Fruit fly (Drosophila melanogaster) whole organism, embryonic: Measurements from ENCODE around the gene CG8419.

Experiments
- B-H1 ChIP-seq: fragments of 200-800 bp; sonication (Bioruptor generic); IDR thresholded peaks from 3 replicates; pipeline ENCODE4 v1.3.6; 2022; ENCODE audit warnings: missing biosample characterization, missing genetic modification characterization
- Bteb2 ChIP-seq: fragments of 200-800 bp; sonication (Bioruptor generic); optimal IDR thresholded peaks from 2 replicates; lab custom pipeline; 2016; ENCODE audit warnings: missing biosample characterization, missing genetic modification characterization
- CG11247 ChIP-seq: fragments of 200-800 bp; sonication (Bioruptor generic); IDR thresholded peaks from 2 replicates; pipeline ENCODE4 v1.3.6; 2022; ENCODE audit warnings: missing biosample characterization, missing genetic modification characterization
- CG11695 ChIP-seq: fragments of 200-800 bp; sonication (Bioruptor generic); IDR thresholded peaks from 3 replicates; pipeline ENCODE4 v1.3.6; 2022; ENCODE audit warnings: missing biosample characterization, missing genetic modification characterization
- CG12236 ChIP-seq: fragments of 200-800 bp; sonication (Bioruptor generic); optimal IDR thresholded peaks from 2 replicates; lab custom pipeline; 2016; ENCODE audit warnings: missing biosample characterization, missing genetic modification characterization
- CG13287 ChIP-seq: fragments of 200-800 bp; sonication (Bioruptor generic); IDR thresholded peaks from 2 replicates; pipeline ENCODE4 v1.3.6; 2022; ENCODE audit warnings: missing biosample characterization, missing genetic modification characterization; ENCODE audit not compliant: partially characterized antibody
- CG13775 ChIP-seq: fragments of 200-800 bp; sonication (Bioruptor generic); optimal IDR thresholded peaks from 3 replicates; lab custom pipeline; 2017; ENCODE audit warnings: missing biosample characterization, mild to moderate bottlenecking, missing genetic modification characterization
- CG14441 ChIP-seq: fragments of 200-800 bp; sonication (Bioruptor generic); IDR thresholded peaks from 2 replicates; pipeline ENCODE4 v1.3.6; 2022; ENCODE audit warnings: missing biosample characterization, missing genetic modification characterization
- CG14667 ChIP-seq: fragments of 200-800 bp; sonication (Bioruptor generic); IDR thresholded peaks from 2 replicates; pipeline ENCODE4 v1.3.6; 2022; ENCODE audit warnings: missing biosample characterization, missing genetic modification characterization
- CG17186 ChIP-seq: fragments of 200-800 bp; sonication (Bioruptor generic); optimal IDR thresholded peaks from 3 replicates; lab custom pipeline; 2017; ENCODE audit warnings: missing biosample characterization, missing genetic modification reagents, missing genetic modification characterization
- CG2678 ChIP-seq: fragments of 200-800 bp; sonication (Bioruptor generic); optimal IDR thresholded peaks from 3 replicates; lab custom pipeline; 2019; ENCODE audit warnings: missing biosample characterization, mild to moderate bottlenecking, missing genetic modification characterization, moderate library complexity
- CG32767 ChIP-seq: fragments of 200-800 bp; sonication (Bioruptor generic); IDR thresholded peaks from 2 replicates; pipeline ENCODE4 v1.3.6; 2022; ENCODE audit warnings: missing biosample characterization, missing genetic modification characterization
- CG33557 ChIP-seq: fragments of 200-800 bp; sonication (Bioruptor generic); optimal IDR thresholded peaks from 2 replicates; lab custom pipeline; 2019; ENCODE audit warnings: missing biosample characterization, mild to moderate bottlenecking, missing genetic modification characterization, moderate library complexity
- CG4404 ChIP-seq: fragments of 200-800 bp; sonication (Bioruptor generic); IDR thresholded peaks from 2 replicates; pipeline ENCODE4 v1.3.6; 2022; ENCODE audit warnings: missing biosample characterization, missing genetic modification characterization
- CG4854 ChIP-seq: fragments of 200-800 bp; sonication (Bioruptor generic); optimal IDR thresholded peaks from 2 replicates; lab custom pipeline; 2016; ENCODE audit warnings: missing biosample characterization, missing genetic modification characterization, inconsistent platforms
- CG5180 ChIP-seq: fragments of 200-800 bp; sonication (Bioruptor generic); optimal IDR thresholded peaks from 3 replicates; lab custom pipeline; 2017; ENCODE audit warnings: missing biosample characterization, missing genetic modification characterization, mild to moderate bottlenecking, moderate library complexity, missing genetic modification reagents
- CG6689 ChIP-seq: fragments of 200-800 bp; sonication (Bioruptor generic); IDR thresholded peaks from 2 replicates; pipeline ENCODE4 v1.3.6; 2022; ENCODE audit warnings: missing biosample characterization, missing genetic modification characterization
- CG6854 ChIP-seq: fragments of 200-800 bp; sonication (Bioruptor generic); optimal IDR thresholded peaks from 3 replicates; lab custom pipeline; 2017; ENCODE audit warnings: missing biosample characterization, mild to moderate bottlenecking, missing genetic modification characterization
- CG8478 ChIP-seq: fragments of >200 bp; optimal IDR thresholded peaks from 2 replicates; lab custom pipeline; 2018
- CG9817 ChIP-seq: fragments of 200-800 bp; sonication (Bioruptor generic); optimal IDR thresholded peaks from 2 replicates; lab custom pipeline; 2018; ENCODE audit warnings: missing biosample characterization, mild to moderate bottlenecking, missing genetic modification characterization, moderate library complexity
- E2f2 ChIP-seq: fragments of 200-800 bp; sonication (Bioruptor generic); IDR thresholded peaks from 2 replicates; pipeline ENCODE4 v1.3.6; 2022; ENCODE audit warnings: missing biosample characterization, missing genetic modification characterization
- HLH54F ChIP-seq: fragments of 200-800 bp; sonication (Bioruptor generic); optimal IDR thresholded peaks from 3 replicates; lab custom pipeline; 2016; ENCODE audit warnings: missing biosample characterization, missing genetic modification characterization
- Hmr ChIP-seq: fragments of 200-800 bp; sonication (Bioruptor generic); optimal IDR thresholded peaks from 3 replicates; lab custom pipeline; 2017; ENCODE audit warnings: mild to moderate bottlenecking, missing biosample characterization, missing genetic modification reagents, missing genetic modification characterization
- Meics ChIP-seq: fragments of 200-800 bp; sonication (Bioruptor generic); optimal IDR thresholded peaks from 2 replicates; lab custom pipeline; 2017; ENCODE audit warnings: missing biosample characterization, mild to moderate bottlenecking, missing genetic modification characterization
- Mes4 ChIP-seq: fragments of 200-800 bp; sonication (Bioruptor generic); optimal IDR thresholded peaks from 2 replicates; lab custom pipeline; 2016; ENCODE audit warnings: missing biosample characterization, missing genetic modification characterization
- NC2α ChIP-seq: fragments of 200-800 bp; sonication (Bioruptor generic); optimal IDR thresholded peaks from 2 replicates; lab custom pipeline; 2016; ENCODE audit warnings: missing biosample characterization, missing genetic modification characterization
- Neu2 ChIP-seq: fragments of 200-800 bp; sonication (Bioruptor generic); optimal IDR thresholded peaks from 3 replicates; lab custom pipeline; 2016; ENCODE audit warnings: missing biosample characterization, missing genetic modification characterization, borderline replicate concordance
- Poxn ChIP-seq: fragments of 200-800 bp; sonication (Bioruptor generic); IDR thresholded peaks from 2 replicates; pipeline ENCODE4 v1.3.6; 2022; ENCODE audit warnings: missing biosample characterization, missing genetic modification characterization
- Taf1 ChIP-seq: fragments of 200-800 bp; sonication (Bioruptor generic); IDR thresholded peaks from 2 replicates; pipeline ENCODE4 v1.3.6; 2022; ENCODE audit warnings: missing biosample characterization, missing genetic modification characterization
- Vsx1 ChIP-seq: fragments of 200-800 bp; sonication (Bioruptor generic); optimal IDR thresholded peaks from 2 replicates; lab custom pipeline; 2017; ENCODE audit warnings: missing biosample characterization, mild to moderate bottlenecking, missing genetic modification characterization, missing genetic modification reagents
- ap ChIP-seq: fragments of 200-800 bp; sonication (Bioruptor generic); IDR thresholded peaks from 2 replicates; pipeline ENCODE4 v1.3.6; 2022; ENCODE audit warnings: missing biosample characterization, missing genetic modification characterization
- ewg ChIP-seq: fragments of 200-800 bp; sonication (Bioruptor generic); optimal IDR thresholded peaks from 3 replicates; lab custom pipeline; 2017; ENCODE audit warnings: mild to moderate bottlenecking, missing biosample characterization, missing genetic modification reagents, missing genetic modification characterization
- h ChIP-seq: fragments of >200 bp; optimal IDR thresholded peaks from 2 replicates; lab custom pipeline; 2017
- jing ChIP-seq: fragments of 200-800 bp; sonication (Bioruptor generic); optimal IDR thresholded peaks from 2 replicates; lab custom pipeline; 2018; ENCODE audit warnings: missing biosample characterization, mild to moderate bottlenecking, missing genetic modification characterization
- kah ChIP-seq: fragments of 200-800 bp; sonication (Bioruptor generic); optimal IDR thresholded peaks from 2 replicates; lab custom pipeline; 2018; ENCODE audit warnings: missing biosample characterization, mild to moderate bottlenecking, missing genetic modification characterization
- peb ChIP-seq: fragments of 200-800 bp; sonication (Bioruptor generic); IDR thresholded peaks from 2 replicates; pipeline ENCODE4 v1.3.6; 2022; ENCODE audit warnings: missing biosample characterization, missing genetic modification characterization
- pum ChIP-seq: fragments of 200-800 bp; sonication (Bioruptor generic); optimal IDR thresholded peaks from 2 replicates; lab custom pipeline; 2016; ENCODE audit warnings: missing biosample characterization, missing genetic modification characterization
- sc ChIP-seq, 3 experiments: fragments of >200 bp in 2 of 3; fragments of 200-800 bp in 1 of 3; sonication (Bioruptor generic) in 1 of 3; optimal IDR thresholded peaks; 2 replicates in 2 of 3; 3 replicates in 1 of 3; lab custom pipeline; 2017; ENCODE audit warnings: mild to moderate bottlenecking in 1 of 3, missing biosample characterization in 1 of 3, missing genetic modification characterization in 1 of 3, missing genetic modification reagents in 1 of 3
- sens-2 ChIP-seq: fragments of 200-800 bp; sonication (Bioruptor generic); IDR thresholded peaks from 2 replicates; pipeline ENCODE4 v1.3.6; 2022; ENCODE audit warnings: missing biosample characterization, missing genetic modification characterization
- slbo ChIP-seq: fragments of 200-800 bp; sonication (Bioruptor generic); IDR thresholded peaks from 2 replicates; pipeline ENCODE4 v1.3.6; 2022; ENCODE audit warnings: missing biosample characterization, missing genetic modification characterization
- sob ChIP-seq: fragments of 200-800 bp; sonication (Bioruptor generic); IDR thresholded peaks from 2 replicates; pipeline ENCODE4 v1.3.6; 2022; ENCODE audit warnings: missing biosample characterization, missing genetic modification characterization
- ttk ChIP-seq: fragments of 200-800 bp; sonication (Bioruptor generic); IDR thresholded peaks from 2 replicates; pipeline ENCODE4 v2.1.2; 2022; ENCODE audit warnings: missing biosample characterization, missing genetic modification characterization

Gene CG8419

DNA sequence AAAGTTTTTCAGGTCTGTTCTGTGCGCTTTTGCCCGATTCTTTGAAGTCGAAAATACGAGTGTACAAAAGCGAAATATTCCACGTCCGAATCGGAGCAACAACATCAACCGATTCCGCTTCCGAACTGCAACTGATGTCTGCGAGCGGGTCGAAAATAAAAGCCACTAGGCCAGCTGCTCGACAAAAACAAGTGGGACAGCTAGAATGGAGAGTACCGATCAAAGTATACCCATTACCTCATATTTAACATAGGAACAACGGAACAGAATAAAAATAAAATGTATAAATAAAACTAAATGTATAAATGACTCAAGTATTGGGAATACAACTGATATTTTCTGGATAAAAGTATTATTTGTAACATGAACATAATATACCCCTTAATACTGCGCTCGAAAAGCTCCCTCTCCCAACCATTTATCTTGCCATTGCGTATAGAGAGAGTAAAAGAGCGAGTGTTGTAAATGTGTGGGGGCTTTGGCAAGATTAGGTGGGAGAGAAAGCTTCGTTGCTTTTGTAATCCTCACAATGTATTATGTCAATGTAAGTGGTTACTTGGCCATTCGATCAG, 889 bp upstream of the CG8419 start, which contains the start of gene SLC5A11 (continued):
- TF ChIP-seq Meics (GFP tag; lab: Kevin White, UChicago) (peak; percentile 98), ttk (GFP tag; lab: Robert Waterston, UW) (peak; percentile 97), CG4404 (GFP tag; lab: Robert Waterston, UW) (peak; percentile 85), peb (GFP tag; lab: Robert Waterston, UW) (peak; percentile 98), Neu2 (GFP tag; lab: Kevin White, UChicago) (peak; percentile 80), sob (peak; percentile 99), slbo (GFP tag; lab: Robert Waterston, UW) (peak; percentile 100), h (lab: Kevin White, UChicago) (no peak), CG6854 (GFP tag; lab: Kevin White, UChicago) (peak; percentile 99), ap (GFP tag; lab: Robert Waterston, UW) (peak; percentile 88), CG4854 (peak; percentile 99), NC2α (peak; percentile 22), B-H1 (GFP tag; lab: Robert Waterston, UW) (peak; percentile 95), CG8478 (no peak), sens-2 (GFP tag; lab: Robert Waterston, UW) (peak; percentile 95), ewg (peak; percentile 83), Vsx1 (GFP tag; lab: Kevin White, UChicago) (peak; percentile 95), Hmr (GFP tag; lab: Kevin White, UChicago) (peak; percentile 98), CG9817 (tag; lab: Kevin White, UChicago) (peak; percentile 82), HLH54F (GFP tag; lab: Kevin White, UChicago) (peak; percentile 76), CG14441 (GFP tag; lab: Robert Waterston, UW) (peak; percentile 97), CG12236 (GFP tag; lab: Kevin White, UChicago) (peak; percentile 36), CG6689 (GFP tag; lab: Robert Waterston, UW) (peak; percentile 97), Mes4 (GFP tag; lab: Kevin White, UChicago) (no peak), Bteb2 (peak; percentile 41), CG11247 (peak; percentile 96), kah (GFP tag; lab: Kevin White, UChicago) (peak; percentile 89), CG33557 (GFP tag; lab: Kevin White, UChicago) (peak; percentile 58), sc (optimal IDR thresholded peaks at IDR 0.05; lab: Kevin White, UChicago) (no peak), sc (GFP tag; optimal IDR thresholded peaks at IDR 0.05; lab: Kevin White, UChicago) (peak; percentile 88), pum (GFP tag; lab: Kevin White, UChicago) (peak; percentile 97), CG17186 (GFP tag; lab: Kevin White, UChicago) (peak; percentile 75), Taf1 (GFP tag; lab: Robert Waterston, UW) (peak; percentile 99), CG13287 (no peak; the same call in 1 of the 2 replicates), CG11695 (GFP tag; lab: Robert Waterston, UW) (peak; percentile 100), CG13775 (GFP tag; lab: Kevin White, UChicago) (peak; percentile 88), jing (peak; percentile 99), CG5180 (peak; percentile 91), Poxn (GFP tag; lab: Robert Waterston, UW) (peak; percentile 32; the same call in 1 of the 2 replicates), E2f2 (GFP tag; lab: Robert Waterston, UW) (peak; percentile 75), CG2678 (tag; lab: Kevin White, UChicago) (peak; percentile 99), CG14667 (GFP tag; lab: Robert Waterston, UW) (peak; percentile 94), CG32767 (GFP tag; lab: Robert Waterston, UW) (peak; percentile 94)
